Worm (Caenorhabditis elegans): ENCODE measurements around the gene F43H9.3.

F43H9.3 gene

DNA sequence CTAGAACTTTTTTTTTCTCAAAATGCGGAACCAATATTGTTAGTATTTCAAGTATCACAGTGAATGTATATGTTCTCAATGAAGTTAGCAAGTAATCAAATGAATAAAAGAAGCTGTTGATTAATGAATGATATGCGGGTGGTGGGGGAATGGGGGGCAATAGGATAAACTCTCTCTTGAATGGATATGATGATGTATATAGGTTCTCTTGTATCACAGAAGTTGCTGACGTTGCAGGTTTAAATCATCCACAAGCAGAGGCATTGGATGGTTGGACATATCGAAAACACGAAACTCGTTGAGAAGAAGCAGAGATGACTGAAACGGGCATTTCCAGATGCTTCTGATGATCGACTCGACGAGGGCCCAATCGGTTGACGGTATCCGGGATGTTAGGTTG is 14.9 kb upstream of the F43H9.3 start:
- TF ChIP-seq madf-2 (tag; optimal IDR thresholded peaks at IDR 0.05) (no peak), hlh-8 (tag; optimal IDR thresholded peaks at IDR 0.05) (no peak), ceh-48 (tag; optimal IDR thresholded peaks at IDR 0.05) (no peak), ttx-3 (tag; optimal IDR thresholded peaks at IDR 0.05) (no peak), C08G9.2 (tag; optimal IDR thresholded peaks at IDR 0.05) (no peak), fkh-6 (tag; optimal IDR thresholded peaks at IDR 0.05) (no peak), tbx-7 (tag; optimal IDR thresholded peaks at IDR 0.05) (no peak), odd-2 (tag; optimal IDR thresholded peaks at IDR 0.05) (no peak), pha-4 (tag; optimal IDR thresholded peaks at IDR 0.05) (no peak), che-1 (tag; optimal IDR thresholded peaks at IDR 0.05) (no peak), pat-9 (tag; optimal IDR thresholded peaks at IDR 0.05) (no peak), sox-2 (GFP tag; IDR thresholded peaks at IDR 0.05) (no peak), ceh-34 (tag; optimal IDR thresholded peaks at IDR 0.05) (no peak), C38D4.7 (GFP tag; optimal IDR thresholded peaks at IDR 0.05) (no peak), unc-86 (tag; optimal IDR thresholded peaks at IDR 0.05) (no peak), dmd-4 (tag; optimal IDR thresholded peaks at IDR 0.05; ENCODE audit: borderline replicate concordance) (no peak), unc-55 (GFP tag; optimal IDR thresholded peaks at IDR 0.05) (no peak), rnt-1 (tag; optimal IDR thresholded peaks at IDR 0.05) (no peak), F13H6.1 (tag; optimal IDR thresholded peaks at IDR 0.05) (no peak)

DNA sequence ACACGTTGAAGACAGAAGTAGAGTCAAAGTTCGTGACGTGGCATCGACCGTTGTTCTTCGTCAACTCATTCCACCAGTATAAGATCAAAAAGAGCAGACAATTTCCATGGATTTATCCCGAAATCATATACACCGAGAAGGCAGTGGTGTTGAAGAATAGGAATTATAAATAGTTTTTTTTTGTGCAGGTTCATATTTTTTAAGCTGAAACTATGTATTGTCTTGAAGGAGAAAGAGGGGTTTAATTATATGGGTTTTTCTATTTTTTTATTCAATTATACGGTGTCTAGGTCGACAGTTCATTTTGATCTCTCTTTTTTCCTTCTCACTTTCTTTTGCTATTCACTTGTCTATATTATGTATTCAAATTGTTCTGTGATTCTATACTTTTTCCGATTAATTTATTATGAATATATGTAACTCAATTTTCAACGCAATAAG is 14.4 kb upstream of the F43H9.3 start:
- no peak for TF ChIP-seq nhr-11 (tag; optimal IDR thresholded peaks at IDR 0.05)
- peak; percentile 19 for TF ChIP-seq gmeb-2 (tag; optimal IDR thresholded peaks at IDR 0.05)
- TF ChIP-seq ama-1 (optimal IDR thresholded peaks at IDR 0.05), result peak; percentile 75

DNA sequence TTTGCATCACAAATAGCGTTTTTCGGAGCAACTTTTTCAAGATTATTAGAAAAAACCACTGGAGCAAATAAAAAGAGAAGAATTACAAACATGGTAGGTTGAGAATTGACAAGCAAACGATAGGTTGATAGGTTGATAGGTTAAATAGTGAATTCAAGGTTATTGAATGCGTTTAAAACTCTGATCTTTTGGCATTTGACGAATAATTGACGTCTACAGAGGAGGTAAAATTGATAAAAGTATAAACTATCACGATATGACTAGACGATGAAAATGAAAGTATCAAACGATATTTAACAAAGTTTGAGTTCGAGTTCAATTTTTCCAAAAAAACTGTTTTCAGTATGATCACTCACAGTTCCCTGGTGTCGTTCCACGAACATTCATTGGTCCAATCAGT is 11.2 kb upstream of the F43H9.3 start, which contains the start of gene ZC513.14:
Gene ZC513.14, minus strand, starts transcription at position 101 of the 400 bp plus-strand sequence.
- TF ChIP-seq ceh-9 (tag; optimal IDR thresholded peaks at IDR 0.05) (no peak), pag-3 (tag; optimal IDR thresholded peaks at IDR 0.05; ENCODE audit: borderline replicate concordance) (no peak), C08G9.2 (tag; optimal IDR thresholded peaks at IDR 0.05) (no peak), unc-3 (GFP tag; conservative IDR thresholded peaks at IDR 0.05) (no peak), unc-3 (tag; optimal IDR thresholded peaks at IDR 0.05) (no peak)

- TF ChIP-seq ztf-16 (tag; optimal IDR thresholded peaks at IDR 0.05) (no peak), tbx-7 (tag; optimal IDR thresholded peaks at IDR 0.05) (no peak), gmeb-2 (tag; optimal IDR thresholded peaks at IDR 0.05) (no peak), ahr-1 (tag; optimal IDR thresholded peaks at IDR 0.05) (no peak), ref-2 (tag; optimal IDR thresholded peaks at IDR 0.05) (no peak), nhr-11 (tag; optimal IDR thresholded peaks at IDR 0.05) (no peak), pha-4 (tag; optimal IDR thresholded peaks at IDR 0.05) (no peak), hlh-30 (tag; optimal IDR thresholded peaks at IDR 0.05; ENCODE audit: insufficient read depth) (no peak), C08G9.2 (tag; optimal IDR thresholded peaks at IDR 0.05) (no peak), elt-4 (tag; optimal IDR thresholded peaks at IDR 0.05) (no peak), hlh-15 (tag; optimal IDR thresholded peaks at IDR 0.05) (no peak), ttx-3 (tag; optimal IDR thresholded peaks at IDR 0.05) (no peak), pat-9 (tag; optimal IDR thresholded peaks at IDR 0.05) (no peak), ceh-18 (tag; optimal IDR thresholded peaks at IDR 0.05) (no peak)
Observed at ce11 chrV:8034811-8035210, 10.1 kb upstream of the F43H9.3 start, which contains the start of gene algn-12. algn-12 (plus strand) TSS chrV:8035111.

DNA sequence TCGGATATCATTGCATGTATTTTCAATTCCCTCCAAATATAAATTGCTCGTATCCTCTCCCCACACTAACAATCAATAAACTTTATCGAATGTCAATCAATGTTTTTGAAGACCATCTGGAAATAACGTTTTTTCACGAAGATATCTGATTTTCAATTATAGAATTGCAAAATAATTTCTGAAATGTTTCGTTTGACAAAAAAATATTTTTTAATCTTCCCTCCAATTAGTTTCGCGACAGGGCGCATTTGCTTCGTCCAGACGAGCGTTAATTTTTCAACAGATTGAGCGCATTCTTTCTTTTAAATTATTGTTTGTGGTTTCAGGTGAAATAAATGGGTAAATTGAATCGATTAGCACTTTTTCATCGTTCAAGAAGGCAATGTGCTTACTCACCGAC is 6.4 kb upstream of the F43H9.3 start, which contains the start of gene vars-1:
Gene vars-1, plus strand, starts transcription at position 291 of the 400 bp plus-strand sequence.
- TF ChIP-seq ceh-48 (tag; optimal IDR thresholded peaks at IDR 0.05), result no peak
- TF ChIP-seq ceh-30 (tag; optimal IDR thresholded peaks at IDR 0.05), result no peak
- peak; percentile 54 for TF ChIP-seq unc-55 (GFP tag; optimal IDR thresholded peaks at IDR 0.05)
- TF ChIP-seq Y22D7AL.16 (tag; optimal IDR thresholded peaks at IDR 0.05), result no peak
- no peak for TF ChIP-seq pros-1 (tag; optimal IDR thresholded peaks at IDR 0.05)
- TF ChIP-seq nfya-1 (tag; optimal IDR thresholded peaks at IDR 0.05), result peak; percentile 0
- TF ChIP-seq ceh-19 (GFP tag; optimal IDR thresholded peaks at IDR 0.05), result no peak
- no peak for TF ChIP-seq ceh-34 (tag; optimal IDR thresholded peaks at IDR 0.05)
- no peak for TF ChIP-seq ceh-22 (tag; optimal IDR thresholded peaks at IDR 0.05)
- no peak for TF ChIP-seq C08G9.2 (tag; optimal IDR thresholded peaks at IDR 0.05)
- TF ChIP-seq unc-42 (tag; optimal IDR thresholded peaks at IDR 0.05), result peak; percentile 35
